Worm (Caenorhabditis elegans): ENCODE results near the gene Y16B4A.2.

- TF ChIP-seq snpc-4 (tag; optimal IDR thresholded peaks at IDR 0.05) (no peak), unc-62 (GFP tag; optimal IDR thresholded peaks at IDR 0.05 in 1 of 2) (no peak), unc-62 (tag; optimal IDR thresholded peaks at IDR 0.05) (no peak), lin-15B (tag; optimal IDR thresholded peaks at IDR 0.05) (no peak), R02D3.7 (tag; optimal IDR thresholded peaks at IDR 0.05) (no peak), nhr-77 (tag; optimal IDR thresholded peaks at IDR 0.05) (no peak), ama-1 (optimal IDR thresholded peaks at IDR 0.05) (no peak), dmd-6 (GFP tag; IDR thresholded peaks at IDR 0.05) (no peak), aly-2 (tag; optimal IDR thresholded peaks at IDR 0.05) (no peak), nhr-11 (tag; optimal IDR thresholded peaks at IDR 0.05) (no peak), vab-7 (GFP tag; IDR thresholded peaks at IDR 0.05) (no peak), nhr-28 (tag; optimal IDR thresholded peaks at IDR 0.05) (no peak), T26A8.4 (GFP tag; IDR thresholded peaks at IDR 0.05) (no peak)
Measured at ce11 chrX:14751911-14752310, 19.7 kb downstream of the Y16B4A.2 start, which contains the start of gene C05G5.3.
